Worm (Caenorhabditis elegans) whole organism, L4 larva: ENCODE results near the gene srsx-34.

ENCODE experiments used
- D1046.2 ChIP-seq: fragments of 200-800 bp; sonication (Bioruptor generic); IDR thresholded peaks from 2 replicates; pipeline ENCODE4 v1.3.6; 2022; ENCODE audit warnings: missing genetic modification characterization, missing compliant biosample characterization
- F10B5.3 ChIP-seq: sonication (generic microtip); optimal IDR thresholded peaks from 2 replicates; lab custom pipeline; 2016; ENCODE audit warnings: mild to moderate bottlenecking, missing genetic modification characterization, missing compliant biosample characterization
- Y48G9A.11 ChIP-seq: fragments of 200-800 bp; sonication (Bioruptor generic); IDR thresholded peaks from 2 replicates; pipeline ENCODE4 v1.3.6; 2022; ENCODE audit warnings: missing genetic modification reagents, missing genetic modification characterization, missing compliant biosample characterization
- ZK546.5 ChIP-seq, 2 experiments: sonication (generic microtip); optimal IDR thresholded peaks; 2 replicates each; lab custom pipeline; 2017; ENCODE audit warnings: missing biosample characterization in 2 of 2, missing genetic modification characterization in 2 of 2
- ceh-20 ChIP-seq: fragments of 200-800 bp; sonication (Bioruptor generic); IDR thresholded peaks from 2 replicates; pipeline ENCODE4 v1.3.6; 2022; ENCODE audit warnings: missing genetic modification reagents, missing genetic modification characterization, missing compliant biosample characterization
- ceh-44 ChIP-seq: fragments of 200-800 bp; sonication (Bioruptor generic); IDR thresholded peaks from 2 replicates; pipeline ENCODE4 v1.3.6; 2022; ENCODE audit warnings: missing genetic modification reagents, missing genetic modification characterization, missing compliant biosample characterization
- cey-2 ChIP-seq: sonication (generic microtip); optimal IDR thresholded peaks from 3 replicates; lab custom pipeline; 2017; ENCODE audit warnings: missing genetic modification characterization, mild to moderate bottlenecking, missing compliant biosample characterization, antibody characterized with exemption, borderline replicate concordance; ENCODE audit not compliant: insufficient read depth
- ctbp-1 ChIP-seq: fragments of 200-800 bp; sonication (Bioruptor generic); IDR thresholded peaks from 2 replicates; pipeline ENCODE4 v1.3.6; 2022; ENCODE audit warnings: missing genetic modification reagents, missing genetic modification characterization, missing compliant biosample characterization
- egl-43 ChIP-seq: fragments of 200-800 bp; sonication (Bioruptor generic); IDR thresholded peaks from 2 replicates; pipeline ENCODE4 v1.3.6; 2022; ENCODE audit warnings: missing genetic modification reagents, missing genetic modification characterization, missing compliant biosample characterization
- gei-8 ChIP-seq: fragments of 200-800 bp; sonication (Bioruptor generic); optimal IDR thresholded peaks from 2 replicates; lab custom pipeline; 2018; ENCODE audit warnings: mild to moderate bottlenecking, missing genetic modification characterization, missing compliant biosample characterization
- lin-13 ChIP-seq: fragments of 150-350 bp; optimal IDR thresholded peaks from 2 replicates; lab custom pipeline; 2014; ENCODE audit warnings: missing biosample characterization, missing genetic modification reagents, missing genetic modification characterization
- lsy-2 ChIP-seq, 2 experiments: fragments of 150-350 bp in 1 of 2; sonication (generic microtip) in 1 of 2; optimal IDR thresholded peaks; 2 replicates each; lab custom pipeline; 2014 to 2017; ENCODE audit warnings: missing biosample characterization in 2 of 2, missing genetic modification characterization in 2 of 2
- nhr-102 ChIP-seq: sonication (generic microtip); optimal IDR thresholded peaks from 2 replicates; lab custom pipeline; 2016; ENCODE audit warnings: mild to moderate bottlenecking, missing genetic modification characterization, moderate library complexity, missing compliant biosample characterization
- nhr-11 ChIP-seq: fragments of 150-350 bp; optimal IDR thresholded peaks from 2 replicates; lab custom pipeline; 2014; ENCODE audit warnings: missing biosample characterization, missing genetic modification characterization
- nhr-111 ChIP-seq: fragments of 200-800 bp; sonication (Bioruptor generic); optimal IDR thresholded peaks from 2 replicates; lab custom pipeline; 2018; ENCODE audit warnings: mild to moderate bottlenecking, missing genetic modification characterization, missing compliant biosample characterization
- nhr-25 ChIP-seq: sonication (generic microtip); optimal IDR thresholded peaks from 2 replicates; lab custom pipeline; 2017; ENCODE audit warnings: missing genetic modification characterization, mild to moderate bottlenecking, missing compliant biosample characterization, antibody characterized with exemption, moderate library complexity, borderline replicate concordance; ENCODE audit not compliant: insufficient read depth
- nhr-41 ChIP-seq: fragments of 200-800 bp; sonication (Bioruptor generic); IDR thresholded peaks from 2 replicates; pipeline ENCODE4 v1.3.6; 2022; ENCODE audit warnings: missing genetic modification reagents, missing genetic modification characterization, missing compliant biosample characterization
- nhr-42 ChIP-seq: fragments of 200-800 bp; sonication (Bioruptor generic); IDR thresholded peaks from 2 replicates; pipeline ENCODE4 v1.3.6; 2022; ENCODE audit warnings: missing genetic modification characterization, missing compliant biosample characterization
- nhr-76 ChIP-seq: fragments of 150-350 bp; optimal IDR thresholded peaks from 2 replicates; lab custom pipeline; 2014; ENCODE audit warnings: missing biosample characterization, missing genetic modification characterization
- rbr-2 ChIP-seq: sonication (generic microtip); optimal IDR thresholded peaks from 2 replicates; lab custom pipeline; 2016; ENCODE audit warnings: missing genotype, missing genetic modification characterization, missing compliant biosample characterization
- unc-130 ChIP-seq: sonication (generic microtip); optimal IDR thresholded peaks from 2 replicates; lab custom pipeline; 2016; ENCODE audit warnings: missing genetic modification reagents, missing genetic modification characterization, missing compliant biosample characterization
- unc-62 ChIP-seq, 3 experiments: fragments of 150-350 bp in 1 of 3; sonication (generic microtip); optimal IDR thresholded peaks in 2 of 3; peaks in 1 of 3; 1 replicate in 1 of 3; 2 replicates in 2 of 3; lab custom pipeline; 2014 to 2017; ENCODE audit warnings: missing biosample characterization in 3 of 3, missing genetic modification characterization in 3 of 3, missing genetic modification reagents in 3 of 3, missing genotype in 1 of 3
- vab-7 ChIP-seq: fragments of 200-800 bp; sonication (Bioruptor generic); IDR thresholded peaks from 2 replicates; pipeline ENCODE4 v1.3.6; 2022; ENCODE audit warnings: missing genetic modification reagents, missing genetic modification characterization, missing compliant biosample characterization
- zip-11 ChIP-seq: fragments of 200-800 bp; sonication (Bioruptor generic); IDR thresholded peaks from 2 replicates; pipeline ENCODE4 v1.3.6; 2022; ENCODE audit warnings: missing genetic modification characterization, missing compliant biosample characterization
- zip-2 ChIP-seq: fragments of 150-350 bp; optimal IDR thresholded peaks from 2 replicates; lab custom pipeline; 2014; ENCODE audit warnings: missing biosample characterization, missing genetic modification characterization
- ztf-11 ChIP-seq: fragments of 150-350 bp; optimal IDR thresholded peaks from 2 replicates; lab custom pipeline; 2014; ENCODE audit warnings: missing biosample characterization, missing genetic modification characterization
- ztf-7 ChIP-seq: fragments of 150-350 bp; optimal IDR thresholded peaks from 2 replicates; lab custom pipeline; 2014; ENCODE audit warnings: missing biosample characterization, missing genetic modification characterization

srsx-34 gene

ce11 chrV:9055644-9056043 is 19.9 kb downstream of the srsx-34 start:
- no peak for TF ChIP-seq rbr-2
- TF ChIP-seq nhr-11 = peak; percentile 17
- peak in 1 of 2 experiments; percentile 68 for TF ChIP-seq unc-62 (GFP tag; optimal IDR thresholded peaks at IDR 0.05 in 1 of 2; lab: Kevin White, UChicago)
- no peak for TF ChIP-seq unc-62 (tag; optimal IDR thresholded peaks at IDR 0.05; lab: Kevin White, UChicago)

- TF ChIP-seq zip-2 (tag; lab: Kevin White, UChicago) (no peak), nhr-111 (GFP tag; lab: Kevin White, UChicago) (no peak)
These were observed 20.5 kb downstream of the srsx-34 start, which contains the start of gene C25E10.10 for ce11 chrV:9056253-9056652. Gene C25E10.10 (minus strand): TSS chrV:9056353.

ce11 chrV:9058627-9059026 is 22.8 kb downstream of the srsx-34 start, which contains the start of gene C25E10.11:
Gene C25E10.11 (minus strand): TSS chrV:9058727.
- TF ChIP-seq ztf-11 (tag; lab: Kevin White, UChicago) = no peak
- TF ChIP-seq, all 104 proteins: peak for 0

- no peak for TF ChIP-seq cey-2 (tag; lab: Kevin White, UChicago)
- no peak for TF ChIP-seq lin-13 (GFP tag; lab: Kevin White, UChicago)
- TF ChIP-seq ctbp-1 (GFP tag; lab: Robert Waterston, UW) = no peak
- no peak for TF ChIP-seq ZK546.5 (tag; optimal IDR thresholded peaks at IDR 0.05; lab: Kevin White, UChicago)
- no peak for TF ChIP-seq nhr-102 (tag; lab: Kevin White, UChicago)
- no peak for TF ChIP-seq F10B5.3 (tag; lab: Kevin White, UChicago)
- TF ChIP-seq nhr-11 = no peak
- TF ChIP-seq nhr-76 = no peak
- TF ChIP-seq zip-2 (tag; lab: Kevin White, UChicago) = no peak
- TF ChIP-seq ceh-20 (GFP tag; lab: Robert Waterston, UW) = no peak
These were observed 23.7 kb downstream of the srsx-34 start, which contains the start of the genes C25E10.16 and C25E10.13 for ce11 chrV:9059468-9059867. Gene C25E10.16 (minus strand): TSS chrV:9059568. Gene C25E10.13 (plus strand): TSS chrV:9059723.

- TF ChIP-seq nhr-42 (no peak), vab-7 (GFP tag; lab: Robert Waterston, UW) (no peak)
These were observed 26.6 kb downstream of the srsx-34 start, which contains the start of gene C25E10.12 for ce11 chrV:9062341-9062740. Gene C25E10.12 (minus strand): TSS chrV:9062441.

- TF ChIP-seq nhr-25 (tag; lab: Kevin White, UChicago) (no peak), ztf-7 (no peak), unc-130 (no peak), gei-8 (GFP tag; lab: Kevin White, UChicago) (no peak), nhr-76 (no peak), lsy-2 (tag; optimal IDR thresholded peaks at IDR 0.05; lab: Kevin White, UChicago) (no peak), zip-11 (GFP tag; lab: Robert Waterston, UW) (no peak), D1046.2 (no peak), vab-7 (GFP tag; lab: Robert Waterston, UW) (no peak), ceh-44 (GFP tag; lab: Robert Waterston, UW) (no peak), ztf-11 (tag; lab: Kevin White, UChicago) (no peak)
These were observed 27.3 kb downstream of the srsx-34 start for ce11 chrV:9063134-9063533.

ce11 chrV:9065001-9065400 is 29.2 kb downstream of the srsx-34 start:
- TF ChIP-seq unc-62 (GFP tag; optimal IDR thresholded peaks at IDR 0.05 in 1 of 2; lab: Kevin White, UChicago) (peak in 1 of 2 experiments; percentile 70), unc-62 (tag; optimal IDR thresholded peaks at IDR 0.05; lab: Kevin White, UChicago) (no peak), nhr-41 (GFP tag; lab: Robert Waterston, UW) (no peak)

ce11 chrV:9065915-9066314 is 30.1 kb downstream of the srsx-34 start:
- no peak for TF ChIP-seq ZK546.5 (tag; optimal IDR thresholded peaks at IDR 0.05; lab: Kevin White, UChicago)
- TF ChIP-seq egl-43 = no peak
- no peak for TF ChIP-seq Y48G9A.11
- TF ChIP-seq unc-62 (GFP tag; optimal IDR thresholded peaks at IDR 0.05 in 1 of 2; lab: Kevin White, UChicago) = peak in 1 of 2 experiments; percentile 13
- TF ChIP-seq unc-62 (tag; optimal IDR thresholded peaks at IDR 0.05; lab: Kevin White, UChicago) = no peak
- TF ChIP-seq, all 104 proteins: peak for 1
